Fruit fly (Drosophila melanogaster): ENCODE measurements around the gene CG33795.

The CG33795 gene

dm6 chr3L:16161847-16162556, 9.2 kb downstream of the CG33795 start:
- TF ChIP-seq pan (optimal IDR thresholded peaks at IDR 0.05) (no peak), Dll (optimal IDR thresholded peaks at IDR 0.05) (no peak), EcR (GFP tag; optimal IDR thresholded peaks at IDR 0.05) (peak in 1 of 2 experiments; percentile 98)

dm6 chr3L:16161131-16161530, 10.0 kb downstream of the CG33795 start:
- no peak for TF ChIP-seq usp (GFP tag; optimal IDR thresholded peaks at IDR 0.05)
- TF ChIP-seq EcR (GFP tag; optimal IDR thresholded peaks at IDR 0.05): peak in 1 of 2 experiments; percentile 28

dm6 chr3L:16160420-16161069, 10.6 kb downstream of the CG33795 start:
- TF ChIP-seq usp (GFP tag; optimal IDR thresholded peaks at IDR 0.05): no peak
- TF ChIP-seq psq (optimal IDR thresholded peaks at IDR 0.05): no peak
- no peak for TF ChIP-seq CG8478 (optimal IDR thresholded peaks at IDR 0.05)
- no peak for TF ChIP-seq EcR (GFP tag; optimal IDR thresholded peaks at IDR 0.05)
- TF ChIP-seq pan (optimal IDR thresholded peaks at IDR 0.05): no peak
- no peak for TF ChIP-seq Dll (optimal IDR thresholded peaks at IDR 0.05)

- no peak for TF ChIP-seq Dll (optimal IDR thresholded peaks at IDR 0.05)
- no peak for TF ChIP-seq EcR (GFP tag; optimal IDR thresholded peaks at IDR 0.05)
- no peak for TF ChIP-seq usp (GFP tag; optimal IDR thresholded peaks at IDR 0.05)
- no peak for TF ChIP-seq psq (optimal IDR thresholded peaks at IDR 0.05)
- no peak for TF ChIP-seq pan (optimal IDR thresholded peaks at IDR 0.05)
- no peak for TF ChIP-seq CG8478 (optimal IDR thresholded peaks at IDR 0.05)
Observed at dm6 chr3L:16160073-16160398, 11.1 kb downstream of the CG33795 start.

- TF ChIP-seq CG8478 (optimal IDR thresholded peaks at IDR 0.05) (no peak), EcR (GFP tag; optimal IDR thresholded peaks at IDR 0.05) (no peak), pan (optimal IDR thresholded peaks at IDR 0.05) (no peak), psq (optimal IDR thresholded peaks at IDR 0.05) (no peak), usp (GFP tag; optimal IDR thresholded peaks at IDR 0.05) (no peak), Dll (optimal IDR thresholded peaks at IDR 0.05) (no peak)
Observed at dm6 chr3L:16159161-16160072, 11.8 kb downstream of the CG33795 start.

dm6 chr3L:16158322-16158721, 12.9 kb downstream of the CG33795 start:
- no peak for TF ChIP-seq Dll (optimal IDR thresholded peaks at IDR 0.05)
- no peak for TF ChIP-seq usp (GFP tag; optimal IDR thresholded peaks at IDR 0.05)
- TF ChIP-seq pan (optimal IDR thresholded peaks at IDR 0.05): no peak
- TF ChIP-seq CG8478 (optimal IDR thresholded peaks at IDR 0.05): no peak
- no peak for TF ChIP-seq psq (optimal IDR thresholded peaks at IDR 0.05)

- no peak for TF ChIP-seq EcR (GFP tag; optimal IDR thresholded peaks at IDR 0.05)
- no peak for TF ChIP-seq Dll (optimal IDR thresholded peaks at IDR 0.05)
- no peak for TF ChIP-seq usp (GFP tag; optimal IDR thresholded peaks at IDR 0.05)
- no peak for TF ChIP-seq CG8478 (optimal IDR thresholded peaks at IDR 0.05)
- TF ChIP-seq pan (optimal IDR thresholded peaks at IDR 0.05): no peak
- TF ChIP-seq psq (optimal IDR thresholded peaks at IDR 0.05): no peak
Observed at dm6 chr3L:16157251-16158190, 13.7 kb downstream of the CG33795 start.

- TF ChIP-seq pan (optimal IDR thresholded peaks at IDR 0.05) (no peak), usp (GFP tag; optimal IDR thresholded peaks at IDR 0.05) (no peak), Dll (optimal IDR thresholded peaks at IDR 0.05) (no peak), CG8478 (optimal IDR thresholded peaks at IDR 0.05) (no peak), EcR (GFP tag; optimal IDR thresholded peaks at IDR 0.05) (no peak), psq (optimal IDR thresholded peaks at IDR 0.05) (no peak)
Observed at dm6 chr3L:16156788-16157208, 14.4 kb downstream of the CG33795 start.

- TF ChIP-seq usp (GFP tag; optimal IDR thresholded peaks at IDR 0.05): no peak
- no peak for TF ChIP-seq pan (optimal IDR thresholded peaks at IDR 0.05)
- TF ChIP-seq psq (optimal IDR thresholded peaks at IDR 0.05): no peak
- no peak for TF ChIP-seq EcR (GFP tag; optimal IDR thresholded peaks at IDR 0.05)
- no peak for TF ChIP-seq CG8478 (optimal IDR thresholded peaks at IDR 0.05)
- TF ChIP-seq Dll (optimal IDR thresholded peaks at IDR 0.05): no peak
Observed at dm6 chr3L:16155547-16155946, 15.6 kb downstream of the CG33795 start.

dm6 chr3L:16153650-16154049, 17.5 kb downstream of the CG33795 start:
- TF ChIP-seq CG8478 (optimal IDR thresholded peaks at IDR 0.05) (no peak), EcR (GFP tag; optimal IDR thresholded peaks at IDR 0.05) (no peak), Dll (optimal IDR thresholded peaks at IDR 0.05) (no peak), usp (GFP tag; optimal IDR thresholded peaks at IDR 0.05) (no peak), pan (optimal IDR thresholded peaks at IDR 0.05) (no peak), psq (optimal IDR thresholded peaks at IDR 0.05) (no peak)

- TF ChIP-seq psq (optimal IDR thresholded peaks at IDR 0.05) (no peak), Dll (optimal IDR thresholded peaks at IDR 0.05) (no peak), pan (optimal IDR thresholded peaks at IDR 0.05) (no peak), CG8478 (optimal IDR thresholded peaks at IDR 0.05) (no peak), EcR (GFP tag; optimal IDR thresholded peaks at IDR 0.05) (no peak), usp (GFP tag; optimal IDR thresholded peaks at IDR 0.05) (no peak)
Observed at dm6 chr3L:16153089-16153488, 18.1 kb downstream of the CG33795 start.

Data from whole organism.